Fruit fly (Drosophila melanogaster) whole organism, wandering third instar larva: ENCODE data around the gene heix.

Source experiments
- CrebA ChIP-seq: fragments of 200-800 bp; sonication (Bioruptor generic); optimal IDR thresholded peaks from 2 replicates; lab custom pipeline; 2016; ENCODE audit warnings: missing biosample characterization, mild to moderate bottlenecking, missing genetic modification characterization, borderline replicate concordance
- Dfd ChIP-seq: fragments of >200 bp; optimal IDR thresholded peaks from 2 replicates; lab custom pipeline; 2017; ENCODE audit warnings: missing biosample characterization, missing genetic modification characterization
- HLH106 ChIP-seq: fragments of 200-800 bp; optimal IDR thresholded peaks from 3 replicates; lab custom pipeline; 2019; ENCODE audit warnings: missing biosample characterization, mild to moderate bottlenecking, missing genetic modification characterization, moderate library complexity
- OdsH ChIP-seq: fragments of 200-800 bp; sonication (Bioruptor generic); optimal IDR thresholded peaks from 2 replicates; lab custom pipeline; 2016; ENCODE audit warnings: missing biosample characterization, mild to moderate bottlenecking, missing genetic modification characterization
- Rel ChIP-seq, 2 experiments: fragments of 200-800 bp; sonication (Bioruptor generic) in 1 of 2; optimal IDR thresholded peaks; 2 replicates in 1 of 2; 3 replicates in 1 of 2; lab custom pipeline; 2016 to 2019; ENCODE audit warnings: mild to moderate bottlenecking in 2 of 2, missing biosample characterization in 2 of 2, missing genetic modification characterization in 2 of 2, moderate library complexity in 1 of 2
- Vsx2 ChIP-seq: fragments of 200-300, 225-300 bp; sonication (Bioruptor generic); optimal IDR thresholded peaks from 2 replicates; lab custom pipeline; 2018; ENCODE audit warnings: missing biosample characterization, missing genetic modification characterization; ENCODE audit not compliant: partially characterized antibody
- dmrt93B ChIP-seq: fragments of 200-800 bp; sonication (Bioruptor generic); optimal IDR thresholded peaks from 2 replicates; lab custom pipeline; 2018; ENCODE audit warnings: missing biosample characterization, mild to moderate bottlenecking, missing genetic modification characterization
- dsf ChIP-seq: sonication (Bioruptor generic); optimal IDR thresholded peaks from 2 replicates; lab custom pipeline; 2016; ENCODE audit warnings: missing biosample characterization, missing genetic modification characterization, borderline replicate concordance
- fru ChIP-seq: fragments of 200-800 bp; sonication (Bioruptor generic); optimal IDR thresholded peaks from 3 replicates; lab custom pipeline; 2016; ENCODE audit warnings: missing biosample characterization, mild to moderate bottlenecking, missing genetic modification characterization
- h ChIP-seq: fragments of 200-800 bp; sonication (Bioruptor generic); optimal IDR thresholded peaks from 3 replicates; lab custom pipeline; 2016; ENCODE audit warnings: missing biosample characterization, mild to moderate bottlenecking, missing genetic modification characterization
- jim ChIP-seq: fragments of 175-275, 200-325 bp; sonication (Bioruptor generic); optimal IDR thresholded peaks from 2 replicates; lab custom pipeline; 2016; ENCODE audit warnings: missing biosample characterization, mild to moderate bottlenecking, missing genetic modification characterization
- psq ChIP-seq: fragments of 200-800 bp; sonication (Bioruptor generic); optimal IDR thresholded peaks from 3 replicates; lab custom pipeline; 2017; ENCODE audit warnings: missing biosample characterization, mild to moderate bottlenecking, missing genetic modification characterization, moderate library complexity
- sage ChIP-seq: fragments of 200-800 bp; sonication (Bioruptor generic); optimal IDR thresholded peaks from 2 replicates; lab custom pipeline; 2016; ENCODE audit warnings: missing biosample characterization, mild to moderate bottlenecking, missing genetic modification characterization
- usp ChIP-seq: fragments of >200 bp; optimal IDR thresholded peaks from 2 replicates; lab custom pipeline; 2017; ENCODE audit warnings: missing biosample characterization, missing genetic modification characterization

DNA sequence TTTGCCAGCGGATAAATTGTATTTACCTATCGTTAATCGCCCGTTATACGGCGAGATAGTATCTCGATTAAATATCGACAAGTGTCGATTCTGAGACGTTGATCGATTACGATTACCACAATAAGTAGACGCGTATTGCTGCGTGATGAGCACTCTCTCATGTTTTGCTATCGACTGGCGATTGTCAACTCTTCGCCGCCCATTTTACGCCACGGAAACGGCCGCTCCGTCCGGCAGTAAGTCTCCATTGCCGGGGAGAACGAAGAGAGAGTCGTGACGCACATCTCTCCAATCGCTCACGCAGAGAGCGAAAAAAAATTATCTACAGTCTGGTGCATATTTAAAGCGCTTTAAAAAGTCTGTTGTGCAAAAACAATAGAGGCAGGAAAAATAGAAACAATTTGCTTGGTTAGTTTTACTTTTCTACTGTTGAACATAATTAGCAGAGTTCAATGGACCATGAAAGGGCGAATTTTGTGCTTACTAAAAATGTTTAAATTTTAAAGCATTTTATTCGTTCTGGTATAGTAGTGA lies 48.0 kb downstream of the heix start, which contains the start of gene CG46309:
- TF ChIP-seq Dfd (no peak), fru (GFP tag; lab: Kevin White, UChicago) (peak; percentile 85), h (GFP tag; lab: Kevin White, UChicago) (peak; percentile 54), HLH106 (tag; lab: Kevin White, UChicago) (no peak), usp (GFP tag; lab: Kevin White, UChicago) (no peak), psq (peak; percentile 31), sage (GFP tag; lab: Kevin White, UChicago) (no peak), jim (GFP tag; lab: Kevin White, UChicago) (no peak), OdsH (peak; percentile 33), Vsx2 (GFP tag; lab: Kevin White, UChicago) (no peak), dsf (GFP tag; lab: Kevin White, UChicago) (no peak), CrebA (no peak), Rel (GFP tag; optimal IDR thresholded peaks at IDR 0.05; lab: Kevin White, UChicago) (no peak), Rel (tag; optimal IDR thresholded peaks at IDR 0.05; lab: Kevin White, UChicago) (no peak), dmrt93B (GFP tag; lab: Kevin White, UChicago) (no peak)
